Worm (Caenorhabditis elegans) whole organism, dauer: ENCODE results near the gene Y22D7AL.1.
A peak's percentile ranks its signal among the peaks of the same experiment; 100 is the strongest.

ENCODE experiments used
- unc-62 ChIP-seq: sonication (generic microtip); optimal IDR thresholded peaks from 2 replicates; lab custom pipeline; 2017; ENCODE audit warnings: missing biosample characterization, missing genetic modification reagents, missing genetic modification characterization

Y22D7AL.1 gene

ce11 chrIII:1652181-1652580 is at the start of gene Y22D7AL.1:
Gene Y22D7AL.1, plus strand, starts transcription at chrIII:1652481.
- no peak for TF ChIP-seq unc-62 (GFP tag; lab: Kevin White, UChicago)

- no peak for TF ChIP-seq unc-62 (GFP tag; lab: Kevin White, UChicago)
These were observed 49.6 kb upstream of the Y22D7AL.1 start for ce11 chrIII:1602682-1603081.

DNA sequence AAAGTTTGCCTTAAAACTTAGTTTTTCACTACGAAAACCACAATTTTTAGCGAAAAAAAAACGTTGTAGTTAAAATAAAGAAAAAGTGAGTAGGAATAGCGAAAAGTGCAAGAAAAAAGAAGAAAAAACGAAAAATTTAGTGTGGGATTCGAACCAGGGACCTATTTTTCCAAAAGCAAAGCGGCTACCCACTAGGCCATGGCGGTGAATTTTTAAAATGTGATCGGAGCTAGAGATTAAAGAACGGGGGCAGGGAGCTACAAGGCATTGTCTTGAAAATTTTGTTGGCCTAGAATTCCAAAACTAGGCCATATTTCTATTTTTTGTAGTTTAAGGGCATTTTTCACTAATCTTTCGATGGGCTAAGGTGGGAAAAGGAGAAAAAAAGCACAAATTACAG is 48.5 kb upstream of the Y22D7AL.1 start:
- TF ChIP-seq unc-62 (GFP tag; lab: Kevin White, UChicago): no peak

ce11 chrIII:1604514-1604976 is 47.7 kb upstream of the Y22D7AL.1 start, which contains the start of gene Y22D7AL.6:
Gene Y22D7AL.6, plus strand, starts transcription at chrIII:1604926.
- no peak for TF ChIP-seq unc-62 (GFP tag; lab: Kevin White, UChicago)

DNA sequence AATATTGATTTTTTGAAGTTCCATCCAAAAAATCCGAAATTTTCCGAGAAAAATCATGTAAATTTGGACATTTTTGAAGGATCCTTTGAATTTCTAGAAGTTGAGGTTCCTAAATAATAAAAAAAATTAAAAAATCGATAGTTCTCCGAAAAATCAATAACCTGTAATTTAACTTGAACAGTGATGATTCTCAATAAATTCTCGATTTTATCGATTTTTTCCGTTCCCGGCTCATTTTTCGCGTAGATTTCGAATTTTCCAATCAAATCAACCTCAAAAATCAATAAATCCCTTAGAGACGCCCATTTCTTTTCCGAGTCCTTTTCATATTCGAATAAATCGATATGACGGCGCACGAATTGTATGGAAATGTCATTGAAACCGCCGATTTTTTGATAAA is 44.6 kb upstream of the Y22D7AL.1 start:
- no peak for TF ChIP-seq unc-62 (GFP tag; lab: Kevin White, UChicago)

ce11 chrIII:1610938-1611337 is 41.3 kb upstream of the Y22D7AL.1 start:
- no peak for TF ChIP-seq unc-62 (GFP tag; lab: Kevin White, UChicago)

- TF ChIP-seq unc-62 (GFP tag; lab: Kevin White, UChicago): no peak
These were observed 39.2 kb upstream of the Y22D7AL.1 start for ce11 chrIII:1612974-1613568.

ce11 chrIII:1613933-1614332 is 38.3 kb upstream of the Y22D7AL.1 start, which contains the start of gene Y22D7AL.9:
Gene Y22D7AL.9, minus strand, starts transcription at chrIII:1614033.
- TF ChIP-seq unc-62 (GFP tag; lab: Kevin White, UChicago): no peak

ce11 chrIII:1614412-1614811 is 37.9 kb upstream of the Y22D7AL.1 start:
- no peak for TF ChIP-seq unc-62 (GFP tag; lab: Kevin White, UChicago)

- no peak for TF ChIP-seq unc-62 (GFP tag; lab: Kevin White, UChicago)
These were observed 35.8 kb upstream of the Y22D7AL.1 start for ce11 chrIII:1616245-1617026.

ce11 chrIII:1618312-1618711 is 34.0 kb upstream of the Y22D7AL.1 start:
- no peak for TF ChIP-seq unc-62 (GFP tag; lab: Kevin White, UChicago)

DNA sequence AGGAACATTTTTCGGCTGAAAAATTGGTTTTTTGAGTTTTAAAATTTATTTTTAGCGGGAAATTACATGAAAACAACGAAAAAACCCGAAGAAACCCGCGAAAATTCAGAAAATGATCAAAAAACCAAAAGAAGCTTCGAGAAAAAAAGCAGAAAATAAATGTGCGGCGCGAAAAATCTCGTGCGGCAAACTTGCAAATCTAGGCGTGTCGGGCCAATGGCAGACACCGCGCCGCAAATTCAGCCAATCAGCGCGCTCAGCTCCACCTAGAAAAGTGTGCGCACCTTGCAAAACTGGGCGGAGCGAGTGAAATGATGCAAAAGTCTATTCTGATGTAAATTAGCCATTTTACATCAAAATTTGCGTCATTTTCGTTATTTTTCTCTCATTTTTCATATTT is 33.4 kb upstream of the Y22D7AL.1 start, which contains the start of gene Y22D7AL.10:
Gene Y22D7AL.10 (minus strand): TSS at position 15 of the 400 bp plus-strand sequence.
- TF ChIP-seq unc-62 (GFP tag; lab: Kevin White, UChicago): peak; percentile 24

DNA sequence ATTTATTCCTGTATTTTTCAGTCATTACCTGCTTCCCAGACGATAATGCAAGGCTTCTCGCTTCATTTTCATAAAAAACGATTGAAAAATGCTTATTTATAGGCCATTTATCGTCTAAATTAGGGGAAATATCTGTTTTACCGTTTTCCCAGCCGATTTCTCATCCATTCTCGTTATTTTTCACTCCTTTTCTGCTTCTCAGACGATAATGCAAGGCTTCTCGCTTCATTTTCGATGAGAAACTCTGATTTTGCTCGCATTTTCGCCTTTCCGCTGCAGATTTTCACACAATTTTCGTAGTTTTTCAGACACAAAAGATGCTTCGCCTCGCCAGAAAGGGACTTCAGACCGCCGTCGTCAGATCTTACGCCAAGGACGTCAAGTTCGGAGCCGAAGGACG is 32.8 kb upstream of the Y22D7AL.1 start, which contains the start of gene hsp-60:
Gene hsp-60 (plus strand): TSS at position 301 of the 400 bp plus-strand sequence.
- no peak for TF ChIP-seq unc-62 (GFP tag; lab: Kevin White, UChicago)

ce11 chrIII:1619890-1620289 is 32.4 kb upstream of the Y22D7AL.1 start:
- TF ChIP-seq unc-62 (GFP tag; lab: Kevin White, UChicago): no peak

DNA sequence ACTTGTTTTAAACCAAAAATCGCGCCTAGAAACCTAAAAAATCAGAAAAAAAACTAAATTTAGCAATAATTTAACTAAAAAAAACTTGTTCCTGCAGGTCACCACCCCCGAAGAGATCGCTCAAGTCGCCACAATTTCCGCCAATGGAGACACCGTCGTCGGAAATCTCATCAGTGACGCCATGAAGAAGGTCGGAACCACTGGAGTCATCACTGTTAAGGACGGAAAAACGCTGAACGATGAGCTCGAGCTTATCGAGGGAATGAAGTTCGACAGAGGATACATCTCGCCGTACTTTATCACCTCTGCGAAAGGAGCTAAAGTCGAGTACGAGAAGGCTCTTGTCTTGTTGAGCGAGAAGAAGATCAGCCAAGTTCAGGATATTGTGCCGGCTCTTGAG is 31.0 kb upstream of the Y22D7AL.1 start:
- no peak for TF ChIP-seq unc-62 (GFP tag; lab: Kevin White, UChicago)

ce11 chrIII:1622329-1622728 is 30.0 kb upstream of the Y22D7AL.1 start:
- no peak for TF ChIP-seq unc-62 (GFP tag; lab: Kevin White, UChicago)
